Fruit fly (Drosophila melanogaster): ENCODE results near the gene CG1239.

DNA sequence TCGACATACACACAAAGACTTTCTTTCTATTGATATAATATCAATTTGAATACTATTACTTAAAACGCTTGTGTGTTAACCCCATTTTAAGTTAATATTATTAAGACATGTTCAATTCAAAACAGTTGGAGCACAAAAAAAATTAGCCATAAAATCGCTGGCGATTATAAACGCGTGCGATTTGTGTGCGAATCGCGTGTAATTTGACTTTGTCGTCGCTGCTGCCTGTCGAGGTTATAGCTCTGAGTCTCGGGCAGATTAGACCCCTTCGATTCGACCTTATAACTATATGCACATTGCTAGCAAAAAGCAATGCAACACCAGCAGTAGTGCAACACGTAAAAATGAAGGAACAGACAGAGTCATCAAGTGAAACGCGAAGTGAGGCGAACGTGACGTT is 28.3 kb upstream of the CG1239 start:
- no peak for TF ChIP-seq ovo (GFP tag; optimal IDR thresholded peaks at IDR 0.05)
- TF ChIP-seq CG1620 (GFP tag; optimal IDR thresholded peaks at IDR 0.05), result no peak
- no peak for TF ChIP-seq kay (GFP tag; ENCODE audit: borderline replicate concordance)
- no peak for TF ChIP-seq bab1 (GFP tag; optimal IDR thresholded peaks at IDR 0.05)
- TF ChIP-seq CG12768 (GFP tag; optimal IDR thresholded peaks at IDR 0.05), result no peak
- no peak for TF ChIP-seq Clk (GFP tag; optimal IDR thresholded peaks at IDR 0.05)

All from whole organism, adult.